Worm (Caenorhabditis elegans): ENCODE measurements around the gene F09A5.2.

ce11 chrX:13178347-13178746 is 43.4 kb downstream of the F09A5.2 start, which contains the start of gene nlp-3:
- TF ChIP-seq egl-27 (tag; optimal IDR thresholded peaks at IDR 0.05) (no peak), nhr-28 (tag; optimal IDR thresholded peaks at IDR 0.05) (no peak), mef-2 (tag; optimal IDR thresholded peaks at IDR 0.05) (no peak), dpl-1 (GFP tag; optimal IDR thresholded peaks at IDR 0.05) (no peak), lsy-2 (tag; optimal IDR thresholded peaks at IDR 0.05) (no peak), ceh-90 (tag; optimal IDR thresholded peaks at IDR 0.05) (no peak), elt-2 (tag; optimal IDR thresholded peaks at IDR 0.05) (no peak), mep-1 (tag; optimal IDR thresholded peaks at IDR 0.05) (no peak), nhr-76 (tag; optimal IDR thresholded peaks at IDR 0.05) (no peak), pag-3 (tag; optimal IDR thresholded peaks at IDR 0.05; ENCODE audit: borderline replicate concordance, insufficient read depth) (no peak), rnt-1 (tag; optimal IDR thresholded peaks at IDR 0.05) (no peak), ztf-11 (tag; optimal IDR thresholded peaks at IDR 0.05) (no peak), nhr-71 (tag; optimal IDR thresholded peaks at IDR 0.05) (no peak), nhr-237 (tag; optimal IDR thresholded peaks at IDR 0.05) (no peak)

Data from whole organism, L1 larva.